Fruit fly (Drosophila melanogaster) whole organism, adult: Measurements from ENCODE around the gene raw.

Experiments used
- CG33017 ChIP-seq: fragments of 200-800 bp; sonication (Bioruptor generic); optimal IDR thresholded peaks from 2 replicates; lab custom pipeline; 2018; ENCODE audit warnings: missing biosample characterization, mild to moderate bottlenecking, missing genetic modification characterization, moderate library complexity
- CG7045 ChIP-seq: fragments of 200-800 bp; sonication (Bioruptor generic); optimal IDR thresholded peaks from 2 replicates; lab custom pipeline; 2017; ENCODE audit warnings: missing biosample characterization, mild to moderate bottlenecking, missing genetic modification characterization
- Hr96 ChIP-seq: fragments of 200-800 bp; sonication (Bioruptor generic); optimal IDR thresholded peaks from 2 replicates; lab custom pipeline; 2016; ENCODE audit warnings: missing biosample characterization, missing genetic modification characterization
- bab1 ChIP-seq: fragments of 200-800 bp; sonication (Bioruptor generic); optimal IDR thresholded peaks from 3 replicates; lab custom pipeline; 2019; ENCODE audit warnings: missing biosample characterization, mild to moderate bottlenecking, missing genetic modification characterization, moderate library complexity
- cic ChIP-seq: fragments of 200-800 bp; sonication (Bioruptor generic); optimal IDR thresholded peaks from 2 replicates; lab custom pipeline; 2017; ENCODE audit warnings: missing biosample characterization, mild to moderate bottlenecking, missing genetic modification characterization, moderate library complexity
- cnc ChIP-seq, 2 experiments: fragments of >200 bp; optimal IDR thresholded peaks; 2 replicates each; lab custom pipeline; 2017
- kay ChIP-seq: fragments of 200-800 bp; sonication (Bioruptor generic); peaks from one replicate; lab custom pipeline; 2016; ENCODE audit warnings: missing biosample characterization, missing genetic modification characterization, borderline replicate concordance
- ovo ChIP-seq: fragments of 200-800 bp; sonication (Bioruptor generic); optimal IDR thresholded peaks from 2 replicates; lab custom pipeline; 2016; ENCODE audit warnings: missing biosample characterization, missing genetic modification characterization
- tj ChIP-seq: fragments of 200-800 bp; sonication (Bioruptor generic); optimal IDR thresholded peaks from 3 replicates; lab custom pipeline; 2017; ENCODE audit warnings: missing biosample characterization, mild to moderate bottlenecking, missing genetic modification characterization, moderate library complexity

dm6 chr2L:8692426-8693180 is 47.9 kb downstream of the raw start:
- TF ChIP-seq CG7045 (GFP tag; lab: Kevin White, UChicago) (peak; percentile 27), Hr96 (GFP tag; lab: Kevin White, UChicago) (no peak), cic (GFP tag; lab: Kevin White, UChicago) (peak; percentile 63), tj (GFP tag; lab: Kevin White, UChicago) (peak; percentile 88), kay (GFP tag; lab: Kevin White, UChicago) (peak; percentile 93), ovo (no peak), cnc (optimal IDR thresholded peaks at IDR 0.05; lab: Kevin White, UChicago) (peak; percentile 98 to 99), bab1 (GFP tag; lab: Kevin White, UChicago) (no peak), CG33017 (tag; lab: Kevin White, UChicago) (no peak)
